Fruit fly (Drosophila melanogaster): ENCODE measurements around the gene CG15824.

The CG15824 gene

DNA sequence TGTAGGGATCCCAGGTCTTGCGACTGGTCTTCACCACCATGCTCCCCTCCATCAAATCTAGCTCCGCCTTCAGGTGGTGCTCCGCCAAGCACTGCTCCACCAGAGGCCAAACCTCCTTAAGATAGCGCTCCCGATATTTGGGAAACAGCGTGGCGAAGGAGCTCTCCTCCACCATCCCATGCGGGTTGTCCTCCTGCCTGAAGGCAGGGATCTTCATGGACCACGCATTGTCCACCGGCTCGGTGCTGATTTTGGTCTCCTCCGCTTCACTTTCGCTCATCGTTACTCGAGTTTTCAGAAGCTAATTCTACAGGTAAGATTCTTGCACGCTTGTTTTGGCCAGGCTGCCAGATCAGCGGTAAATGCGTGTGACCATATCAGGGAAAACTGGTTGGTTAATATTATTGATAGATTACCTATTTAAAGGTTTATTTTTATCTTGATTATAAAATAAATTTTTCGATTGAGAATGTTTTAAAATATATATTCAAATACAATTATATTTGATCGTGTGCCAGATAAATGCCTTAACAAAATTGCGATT, 15.4 kb downstream of the CG15824 start, which contains the start of gene dbe (continued):
- TF ChIP-seq CG15696 (tag; optimal IDR thresholded peaks at IDR 0.05) (no peak), phol (tag; optimal IDR thresholded peaks at IDR 0.05) (peak; percentile 8), H2.0 (GFP tag; IDR thresholded peaks at IDR 0.05) (no peak), corto (GFP tag; optimal IDR thresholded peaks at IDR 0.05) (no peak), sob (GFP tag; IDR thresholded peaks at IDR 0.05) (no peak), bbx (GFP tag; IDR thresholded peaks at IDR 0.05; ENCODE audit: partially characterized antibody) (0 out of 2 replicates have a peak, but pooled peaks have one; percentile 26), CG17568 (GFP tag; optimal IDR thresholded peaks at IDR 0.05) (no peak), CG14014 (GFP tag; IDR thresholded peaks at IDR 0.05) (peak; percentile 33; the same call in 1 of the 2 replicates), dm (GFP tag; optimal IDR thresholded peaks at IDR 0.05) (peak; percentile 73), Doc2 (GFP tag; IDR thresholded peaks at IDR 0.05) (no peak), TFAM (GFP tag; optimal IDR thresholded peaks at IDR 0.05) (no peak), CG11247 (GFP tag; IDR thresholded peaks at IDR 0.05) (no peak), Fer3 (tag; optimal IDR thresholded peaks at IDR 0.05) (peak; percentile 10), ewg (GFP tag; optimal IDR thresholded peaks at IDR 0.05) (no peak), sug (tag; optimal IDR thresholded peaks at IDR 0.05) (peak; percentile 46), CG10321 (GFP tag; IDR thresholded peaks at IDR 0.05) (no peak), tgo (GFP tag; IDR thresholded peaks at IDR 0.05) (no peak), BEAF-32 (GFP tag; optimal IDR thresholded peaks at IDR 0.05) (peak; percentile 9), dpn (GFP tag; optimal IDR thresholded peaks at IDR 0.05) (peak in 1 of 2 experiments; percentile 31), trem (tag; optimal IDR thresholded peaks at IDR 0.05) (peak; percentile 8), rib (GFP tag; IDR thresholded peaks at IDR 0.05) (no peak), CG1024 (GFP tag; IDR thresholded peaks at IDR 0.05) (no peak), CG6791 (GFP tag; IDR thresholded peaks at IDR 0.05; ENCODE audit: partially characterized antibody) (peak; percentile 53; the same call in 1 of the 3 replicates), mam (GFP tag; optimal IDR thresholded peaks at IDR 0.05) (peak; percentile 13), dmrt99B (tag; optimal IDR thresholded peaks at IDR 0.05) (peak; percentile 20), grau (tag; optimal IDR thresholded peaks at IDR 0.05) (peak; percentile 37), Taf1 (GFP tag; IDR thresholded peaks at IDR 0.05) (no peak), Max (GFP tag; optimal IDR thresholded peaks at IDR 0.05) (peak; percentile 51), CG12942 (GFP tag; optimal IDR thresholded peaks at IDR 0.05) (no peak), CG12391 (tag; optimal IDR thresholded peaks at IDR 0.05) (peak; percentile 41), CG4328 (GFP tag; optimal IDR thresholded peaks at IDR 0.05) (no peak), CG9932 (GFP tag; IDR thresholded peaks at IDR 0.05) (peak; percentile 58), Stat92E (GFP tag; optimal IDR thresholded peaks at IDR 0.05) (no peak), CG16863 (GFP tag; optimal IDR thresholded peaks at IDR 0.05) (no peak), CG12104 (GFP tag; optimal IDR thresholded peaks at IDR 0.05) (no peak), Hmx (GFP tag; optimal IDR thresholded peaks at IDR 0.05) (no peak), lilli (GFP tag; optimal IDR thresholded peaks at IDR 0.05) (peak; percentile 9), Atf6 (GFP tag; IDR thresholded peaks at IDR 0.05) (no peak), CG32767 (GFP tag; IDR thresholded peaks at IDR 0.05) (no peak)

DNA sequence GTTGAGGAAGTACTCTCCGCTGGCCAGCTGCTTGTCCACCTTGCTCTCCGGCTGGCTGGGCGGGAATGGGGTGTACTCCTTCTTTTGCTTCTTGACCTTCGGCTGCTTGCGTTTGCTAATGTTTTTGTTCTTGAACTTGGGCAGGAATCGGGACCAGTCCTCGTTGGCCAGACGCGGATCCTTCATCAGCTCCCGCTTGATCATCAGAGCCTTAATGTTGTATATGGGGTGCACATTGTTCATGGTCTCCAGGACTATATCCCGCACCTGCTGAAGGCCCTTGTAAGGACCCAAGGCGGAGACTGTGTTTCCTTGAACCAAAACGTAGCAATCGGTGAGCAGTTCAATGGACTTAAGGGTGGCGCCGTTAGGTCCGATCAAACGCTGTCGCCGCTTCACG, 16.0 kb downstream of the CG15824 start:
- peak; percentile 76 for TF ChIP-seq Ets65A (GFP tag)
- peak; percentile 65 for TF ChIP-seq sens (GFP tag)
- TF ChIP-seq CG6791 (GFP tag; IDR thresholded peaks at IDR 0.05; ENCODE audit: partially characterized antibody): 0 out of 3 replicates have a peak, but pooled peaks have one; percentile 9
- TF ChIP-seq Doc2 (GFP tag; IDR thresholded peaks at IDR 0.05): no peak
- peak; percentile 62 for TF ChIP-seq Med (GFP tag)
- TF ChIP-seq ci (GFP tag; IDR thresholded peaks at IDR 0.05): no peak
